Worm (Caenorhabditis elegans) whole organism, early embryonic: ENCODE results near the gene Y51A2B.16.

Experiments
- B0310.2 ChIP-seq: sonication (generic microtip); optimal IDR thresholded peaks from 2 replicates; lab custom pipeline; 2016; ENCODE audit warnings: mild to moderate bottlenecking, missing genetic modification characterization, missing compliant biosample characterization
- F13C5.2 ChIP-seq: sonication (generic microtip); optimal IDR thresholded peaks from 2 replicates; lab custom pipeline; 2017; ENCODE audit warnings: mild to moderate bottlenecking, missing genetic modification characterization, inconsistent platforms, missing compliant biosample characterization
- ama-1 ChIP-seq: fragments of 150-350 bp; optimal IDR thresholded peaks from 2 replicates; lab custom pipeline; 2014
- ceh-13 ChIP-seq: fragments of 200-800 bp; sonication (Bioruptor generic); optimal IDR thresholded peaks from 2 replicates; lab custom pipeline; 2018; ENCODE audit warnings: mild to moderate bottlenecking, missing genetic modification characterization, missing compliant biosample characterization
- ceh-36 ChIP-seq: sonication (generic microtip); optimal IDR thresholded peaks from 2 replicates; lab custom pipeline; 2016; ENCODE audit warnings: missing genetic modification characterization, inconsistent platforms, missing compliant biosample characterization
- flt-1 ChIP-seq: fragments of 200-800 bp; sonication (Bioruptor generic); IDR thresholded peaks from 2 replicates; pipeline ENCODE4 v1.3.6; 2022; ENCODE audit warnings: missing genetic modification characterization, missing compliant biosample characterization
- hmbx-1 ChIP-seq: sonication (generic microtip); optimal IDR thresholded peaks from 2 replicates; lab custom pipeline; 2016; ENCODE audit warnings: mild to moderate bottlenecking, missing genetic modification characterization, missing compliant biosample characterization
- hnd-1 ChIP-seq: sonication (generic microtip); optimal IDR thresholded peaks from 2 replicates; lab custom pipeline; 2016; ENCODE audit warnings: missing genetic modification characterization, missing compliant biosample characterization
- scrt-1 ChIP-seq: fragments of 200-800 bp; sonication (Bioruptor generic); IDR thresholded peaks from 2 replicates; pipeline ENCODE4 v1.3.6; 2022; ENCODE audit warnings: missing genetic modification characterization, missing compliant biosample characterization
- tbx-11 ChIP-seq: fragments of 200-800 bp; sonication (Bioruptor generic); IDR thresholded peaks from 2 replicates; pipeline ENCODE4 v1.3.6; 2022; ENCODE audit warnings: missing genetic modification characterization, missing compliant biosample characterization
- tbx-37 ChIP-seq: fragments of 200-800 bp; sonication (Bioruptor generic); conservative IDR thresholded peaks from 2 replicates; pipeline ENCODE4 v1.3.6; 2022; ENCODE audit warnings: missing genetic modification reagents, missing genetic modification characterization, missing compliant biosample characterization

DNA sequence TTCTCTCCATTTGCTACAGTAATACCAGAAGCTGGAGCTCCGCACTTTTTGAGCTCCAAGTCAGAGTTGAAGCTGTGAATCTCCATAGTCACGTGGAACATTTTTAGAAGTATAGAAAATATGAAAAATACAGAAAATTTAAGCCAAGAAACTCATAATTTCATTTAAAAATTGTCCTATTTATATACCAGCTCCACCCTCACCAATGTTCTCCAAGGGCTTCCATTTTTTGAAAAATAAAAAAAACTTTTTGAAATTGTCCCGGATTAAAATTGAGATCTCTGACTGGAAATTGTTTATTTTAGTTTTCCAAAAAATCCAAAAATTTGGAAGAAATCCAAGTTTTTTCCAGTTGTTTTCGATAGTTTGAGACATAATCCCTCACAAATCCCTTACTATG, 37.8 kb downstream of the Y51A2B.16 start, which contains the start of gene C08E8.5:
- TF ChIP-seq tbx-37 (GFP tag; lab: Robert Waterston, UW) (no peak), ama-1 (lab: Kevin White, UChicago) (no peak), scrt-1 (GFP tag; lab: Robert Waterston, UW) (no peak), B0310.2 (tag; lab: Kevin White, UChicago) (no peak), tbx-11 (GFP tag; lab: Robert Waterston, UW) (no peak), hmbx-1 (no peak), flt-1 (no peak), hnd-1 (tag; lab: Kevin White, UChicago) (no peak), F13C5.2 (no peak), ceh-36 (tag; lab: Kevin White, UChicago) (no peak), ceh-13 (GFP tag; lab: Kevin White, UChicago) (no peak)
